Fruit fly (Drosophila melanogaster) Kc167 (cell line): ENCODE data around the gene Oseg1.

Experiments
- insv ChIP-seq: fragments of >200 bp; optimal IDR thresholded peaks from 3 replicates; lab custom pipeline; 2018; ENCODE audit warnings: missing external identifiers
- ttk ChIP-seq: sonication (Bioruptor generic); optimal IDR thresholded peaks from 2 replicates; lab custom pipeline; 2017; ENCODE audit warnings: missing external identifiers

DNA sequence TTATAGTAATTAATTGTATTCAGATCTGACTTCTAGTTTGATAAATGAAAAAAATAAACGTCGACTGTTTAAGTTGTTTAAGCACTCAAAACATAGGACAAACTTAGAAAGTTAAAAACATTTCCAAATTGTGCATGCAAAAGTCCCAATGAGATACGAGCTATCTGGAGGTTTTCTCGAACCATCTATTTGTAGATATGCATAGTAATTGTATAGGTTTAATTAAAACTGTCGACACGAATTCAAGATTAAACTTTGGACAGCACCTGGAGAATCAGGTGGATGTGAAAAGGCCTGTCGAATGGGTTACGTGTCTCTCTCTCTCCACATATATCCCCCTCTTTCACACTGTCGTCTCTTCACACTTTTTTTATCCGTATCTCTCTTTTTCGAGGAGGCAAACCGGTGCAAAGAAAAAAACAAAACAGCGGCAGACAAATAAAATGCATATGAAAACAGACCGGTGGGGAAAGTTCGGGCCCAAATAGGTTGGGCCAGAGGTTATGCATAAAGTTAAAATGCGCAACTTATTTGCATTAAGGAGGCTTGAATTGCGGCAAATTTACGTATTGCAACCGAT, 52.5 kb downstream of the Oseg1 start:
- TF ChIP-seq insv (lab: Kevin White, UChicago) (no peak), ttk (lab: Kevin White, UChicago) (no peak)
